Fruit fly (Drosophila melanogaster): ENCODE results near the gene Hand.

- TF ChIP-seq CG8478 (optimal IDR thresholded peaks at IDR 0.05) (no peak), CTCF (optimal IDR thresholded peaks at IDR 0.05) (no peak)
Measured at dm6 chr2L:10266511-10266910, 28.7 kb downstream of the Hand start, which contains the start of gene CG4953.
